Fruit fly (Drosophila melanogaster): Measurements from ENCODE around the gene CG14626.

CG14626 gene

DNA sequence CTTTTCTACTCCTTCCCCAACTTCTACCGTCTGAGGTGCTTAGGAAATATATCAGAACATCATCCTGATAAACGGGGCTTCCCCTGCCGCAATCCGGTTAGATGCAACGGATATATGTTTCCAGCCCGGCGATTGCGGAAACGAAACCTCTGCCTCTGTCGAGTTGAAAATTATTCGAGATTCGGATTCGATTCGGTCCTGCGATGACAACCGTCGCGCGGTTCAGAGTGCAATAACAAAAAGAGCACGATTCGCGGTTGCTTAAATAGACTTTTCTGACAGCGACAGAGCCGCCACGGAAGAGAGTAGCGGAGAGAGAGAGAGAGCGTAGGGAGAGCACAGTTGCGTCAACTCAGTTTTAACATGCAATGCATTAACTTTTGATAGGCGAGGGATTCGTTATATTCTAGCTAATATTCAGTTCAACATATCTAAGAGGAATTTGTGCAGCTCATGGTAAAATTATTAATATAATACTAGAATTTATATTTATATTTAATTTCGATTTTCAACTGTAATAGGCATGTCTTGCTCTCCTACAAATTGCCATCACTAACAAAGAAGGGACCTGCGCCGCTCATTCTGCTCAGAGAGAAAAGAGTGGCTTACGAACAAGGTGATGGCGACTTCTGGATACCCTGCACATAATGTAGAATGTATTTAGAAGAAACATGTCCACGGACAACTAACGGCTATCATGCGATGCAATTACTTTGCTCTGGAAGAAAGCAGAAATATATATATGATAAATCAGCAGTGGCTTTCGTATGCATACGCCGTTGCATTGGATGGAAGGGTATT lies 50.4 kb downstream of the CG14626 start (continued):
- TF ChIP-seq CG10274 (GFP tag; optimal IDR thresholded peaks at IDR 0.05) (peak; percentile 98), Lhr (GFP tag; optimal IDR thresholded peaks at IDR 0.05) (peak; percentile 48), CG7271 (tag; optimal IDR thresholded peaks at IDR 0.05) (peak; percentile 2), tgo (GFP tag; IDR thresholded peaks at IDR 0.05) (peak; percentile 77), CG18764 (GFP tag; optimal IDR thresholded peaks at IDR 0.05) (peak; percentile 13), Ptx1 (GFP tag; IDR thresholded peaks at IDR 0.05) (peak; percentile 88), PHDP (tag; optimal IDR thresholded peaks at IDR 0.05) (peak; percentile 85)

DNA sequence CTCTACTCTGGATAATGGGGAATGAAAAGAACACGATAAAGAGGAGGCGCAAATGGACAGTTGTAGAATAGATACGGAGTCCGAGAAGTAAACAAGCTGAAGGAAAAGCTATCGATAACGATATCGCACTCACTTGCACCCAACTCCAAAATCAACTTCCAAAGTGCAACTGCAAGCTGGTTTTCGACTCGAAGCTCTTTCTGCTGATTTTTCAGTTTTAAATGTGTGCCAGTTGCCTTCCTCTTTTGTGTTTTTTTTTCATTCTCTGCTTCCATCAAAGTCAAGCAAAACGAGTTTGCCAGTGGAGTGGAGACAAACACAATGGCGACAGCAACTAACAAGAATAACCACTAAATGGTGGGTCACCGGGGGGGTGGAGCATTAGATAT lies 51.0 kb downstream of the CG14626 start:
- TF ChIP-seq fd96Cb (tag; optimal IDR thresholded peaks at IDR 0.05): no peak
- no peak for TF ChIP-seq gcm (GFP tag; optimal IDR thresholded peaks at IDR 0.05)
- no peak for TF ChIP-seq CG1529 (GFP tag; optimal IDR thresholded peaks at IDR 0.05)
- no peak for TF ChIP-seq CG11723 (GFP tag; optimal IDR thresholded peaks at IDR 0.05)
- TF ChIP-seq ems (GFP tag; optimal IDR thresholded peaks at IDR 0.05): no peak
- TF ChIP-seq CG17612 (GFP tag; IDR thresholded peaks at IDR 0.05): no peak
- TF ChIP-seq Dref (GFP tag; IDR thresholded peaks at IDR 0.05): peak; percentile 42; the same call in 1 of the 2 replicates
- TF ChIP-seq ranshi (GFP tag; IDR thresholded peaks at IDR 0.05): no peak
- no peak for TF ChIP-seq zf30C (GFP tag; optimal IDR thresholded peaks at IDR 0.05)
- no peak for TF ChIP-seq her (GFP tag; optimal IDR thresholded peaks at IDR 0.05)
- no peak for TF ChIP-seq kay (GFP tag; optimal IDR thresholded peaks at IDR 0.05)
- TF ChIP-seq E2f2 (GFP tag; IDR thresholded peaks at IDR 0.05): 0 out of 2 replicates have a peak, but pooled peaks have one; percentile 1
- no peak for TF ChIP-seq CG2199 (GFP tag; IDR thresholded peaks at IDR 0.05)
- no peak for TF ChIP-seq CG7372 (GFP tag; IDR thresholded peaks at IDR 0.05)
- no peak for TF ChIP-seq CG6175 (GFP tag; IDR thresholded peaks at IDR 0.05)
- TF ChIP-seq gsb-n (tag; optimal IDR thresholded peaks at IDR 0.05): no peak
- no peak for TF ChIP-seq CG17328 (GFP tag; IDR thresholded peaks at IDR 0.05)
- TF ChIP-seq CG6791 (GFP tag; IDR thresholded peaks at IDR 0.05; ENCODE audit: partially characterized antibody): 0 out of 3 replicates have a peak, but pooled peaks have one; percentile 20
- no peak for TF ChIP-seq bowl (GFP tag; IDR thresholded peaks at IDR 0.05)
- TF ChIP-seq CG11456 (GFP tag; IDR thresholded peaks at IDR 0.05): no peak
- no peak for TF ChIP-seq toy (GFP tag; IDR thresholded peaks at IDR 0.05)
- TF ChIP-seq Sry-δ (GFP tag; optimal IDR thresholded peaks at IDR 0.05): peak; percentile 1
- 0 out of 2 replicates have a peak, but pooled peaks have one; percentile 2 for TF ChIP-seq Nf-YA (GFP tag; IDR thresholded peaks at IDR 0.05)
- TF ChIP-seq btn (GFP tag; optimal IDR thresholded peaks at IDR 0.05): no peak
- TF ChIP-seq CG17186 (GFP tag; optimal IDR thresholded peaks at IDR 0.05): no peak
- no peak for TF ChIP-seq CG12744 (GFP tag; optimal IDR thresholded peaks at IDR 0.05)
- 0 out of 2 replicates have a peak, but pooled peaks have one; percentile 1 for TF ChIP-seq CG11085 (GFP tag; IDR thresholded peaks at IDR 0.05)
- TF ChIP-seq chinmo (GFP tag; IDR thresholded peaks at IDR 0.05; ENCODE audit: partially characterized antibody): peak; percentile 33; the same call in 1 of the 4 replicates
- no peak for TF ChIP-seq CG4707 (GFP tag; optimal IDR thresholded peaks at IDR 0.05)
- no peak for TF ChIP-seq fd3F (GFP tag; optimal IDR thresholded peaks at IDR 0.05)

DNA sequence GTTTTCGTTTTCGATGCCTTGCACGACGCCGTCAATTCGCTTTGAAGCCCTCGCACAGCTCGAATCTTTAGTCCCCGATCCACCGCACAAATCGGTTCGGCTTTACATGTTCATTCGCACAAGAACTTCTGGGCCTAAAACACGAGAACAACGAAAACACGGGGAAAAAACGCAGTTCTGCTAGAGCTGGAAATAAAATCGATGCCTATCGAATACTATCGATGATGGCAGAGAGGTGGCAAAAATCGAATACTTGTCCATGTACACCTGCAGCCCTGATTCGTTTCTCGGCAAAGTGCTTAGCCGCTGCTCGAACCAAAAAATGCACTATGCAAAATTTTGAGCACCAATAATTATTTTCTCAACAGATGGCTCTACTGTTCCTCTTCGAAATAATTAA lies 51.9 kb downstream of the CG14626 start, which contains the start of gene CG3638:
TSS of gene CG3638 (minus strand) at position 210 of the 400 bp plus-strand sequence.
- TF ChIP-seq twi (tag; optimal IDR thresholded peaks at IDR 0.05) (no peak), Dp (GFP tag; optimal IDR thresholded peaks at IDR 0.05) (peak; percentile 65), onecut (GFP tag; IDR thresholded peaks at IDR 0.05) (peak; percentile 73), ERR (GFP tag; optimal IDR thresholded peaks at IDR 0.05) (peak; percentile 20), trem (tag; optimal IDR thresholded peaks at IDR 0.05) (peak; percentile 49), bowl (GFP tag; IDR thresholded peaks at IDR 0.05) (no peak), CG2678 (tag; optimal IDR thresholded peaks at IDR 0.05) (peak; percentile 8), CG9932 (GFP tag; IDR thresholded peaks at IDR 0.05) (peak; percentile 67), E2f2 (GFP tag; IDR thresholded peaks at IDR 0.05) (peak; percentile 69), CG9609 (GFP tag; optimal IDR thresholded peaks at IDR 0.05) (peak; percentile 16), fd3F (GFP tag; optimal IDR thresholded peaks at IDR 0.05) (no peak), CG2129 (GFP tag; IDR thresholded peaks at IDR 0.05; ENCODE audit: partially characterized antibody) (peak; percentile 25; the same call in 1 of the 2 replicates), ken (GFP tag; IDR thresholded peaks at IDR 0.05) (peak; percentile 25; the same call in 1 of the 3 replicates), dan (GFP tag; IDR thresholded peaks at IDR 0.05) (no peak), gro (GFP tag; optimal IDR thresholded peaks at IDR 0.05) (peak; percentile 52)

Data from whole organism, embryonic.